Worm (Caenorhabditis elegans) whole organism, L2 larva: ENCODE measurements around the gene F49C12.7.

Source experiments
- F13H6.1 ChIP-seq: sonication (generic microtip); optimal IDR thresholded peaks from 2 replicates; lab custom pipeline; 2016; ENCODE audit warnings: missing genetic modification characterization, missing compliant biosample characterization
- R02D3.7 ChIP-seq: fragments of 150-350 bp; optimal IDR thresholded peaks from 2 replicates; lab custom pipeline; 2014; ENCODE audit warnings: missing biosample characterization, missing genetic modification characterization
- ama-1 ChIP-seq: fragments of 150-350 bp; optimal IDR thresholded peaks from 2 replicates; lab custom pipeline; 2018; ENCODE audit warnings: inconsistent platforms
- blmp-1 ChIP-seq: sonication (generic microtip); optimal IDR thresholded peaks from 2 replicates; lab custom pipeline; 2017; ENCODE audit warnings: missing genetic modification characterization, mild to moderate bottlenecking, missing compliant biosample characterization, antibody characterized with exemption, moderate library complexity; ENCODE audit not compliant: insufficient read depth
- ceh-82 ChIP-seq: fragments of 150-350 bp; optimal IDR thresholded peaks from 2 replicates; lab custom pipeline; 2014; ENCODE audit warnings: missing biosample characterization, missing genetic modification characterization
- crh-2 ChIP-seq: sonication (generic microtip); optimal IDR thresholded peaks from 2 replicates; lab custom pipeline; 2017; ENCODE audit warnings: missing biosample characterization, missing genetic modification characterization
- egl-27 ChIP-seq: sonication (generic microtip); optimal IDR thresholded peaks from 3 replicates; lab custom pipeline; 2017; ENCODE audit warnings: missing biosample characterization, missing genetic modification reagents, missing genetic modification characterization
- elt-1 ChIP-seq: fragments of 150-350 bp; optimal IDR thresholded peaks from 2 replicates; lab custom pipeline; 2014; ENCODE audit warnings: missing biosample characterization, missing genetic modification characterization
- elt-3 ChIP-seq: sonication (generic microtip); optimal IDR thresholded peaks from 2 replicates; lab custom pipeline; 2017; ENCODE audit warnings: missing biosample characterization, missing genetic modification characterization
- lin-39 ChIP-seq: fragments of 150-350 bp; optimal IDR thresholded peaks from 2 replicates; lab custom pipeline; 2014; ENCODE audit warnings: missing biosample characterization, missing genetic modification reagents, missing genetic modification characterization
- mdl-1 ChIP-seq, 2 experiments: fragments of 150-350 bp in 1 of 2; sonication (generic microtip) in 1 of 2; optimal IDR thresholded peaks; 2 replicates each; lab custom pipeline; 2017; ENCODE audit warnings: missing biosample characterization in 2 of 2, missing genetic modification characterization in 2 of 2
- nhr-237 ChIP-seq: fragments of 150-350 bp; optimal IDR thresholded peaks from 2 replicates; lab custom pipeline; 2014; ENCODE audit warnings: missing biosample characterization, missing genetic modification characterization
- peb-1 ChIP-seq: fragments of 150-350 bp; optimal IDR thresholded peaks from 2 replicates; lab custom pipeline; 2014; ENCODE audit warnings: missing biosample characterization, missing genetic modification characterization
- snpc-4 ChIP-seq: fragments of 150-350 bp; optimal IDR thresholded peaks from 2 replicates; lab custom pipeline; 2014; ENCODE audit warnings: missing biosample characterization, missing genetic modification characterization

- TF ChIP-seq elt-1 (tag; lab: Kevin White, UChicago), result no peak
- TF ChIP-seq ceh-82 (tag; lab: Kevin White, UChicago), result no peak
- no peak for TF ChIP-seq lin-39
- TF ChIP-seq nhr-237, result no peak
- no peak for TF ChIP-seq peb-1 (tag; lab: Kevin White, UChicago)
- TF ChIP-seq elt-3 (tag; lab: Kevin White, UChicago), result no peak
- TF ChIP-seq mdl-1 (tag; optimal IDR thresholded peaks at IDR 0.05; lab: Kevin White, UChicago), result no peak
- TF ChIP-seq blmp-1 (tag; lab: Kevin White, UChicago), result no peak
- TF ChIP-seq snpc-4 (tag; lab: Kevin White, UChicago), result no peak
- TF ChIP-seq egl-27 (tag; lab: Kevin White, UChicago), result no peak
- no peak for TF ChIP-seq ama-1
- TF ChIP-seq F13H6.1 (tag; lab: Kevin White, UChicago), result no peak
- no peak for TF ChIP-seq R02D3.7 (tag; lab: Kevin White, UChicago)
- TF ChIP-seq crh-2 (tag; lab: Kevin White, UChicago), result no peak
Measured at ce11 chrIV:9269796-9270195, 42.9 kb downstream of the F49C12.7 start, which contains the start of gene flh-3.
